Fruit fly (Drosophila melanogaster): ENCODE results near the gene bves.

DNA sequence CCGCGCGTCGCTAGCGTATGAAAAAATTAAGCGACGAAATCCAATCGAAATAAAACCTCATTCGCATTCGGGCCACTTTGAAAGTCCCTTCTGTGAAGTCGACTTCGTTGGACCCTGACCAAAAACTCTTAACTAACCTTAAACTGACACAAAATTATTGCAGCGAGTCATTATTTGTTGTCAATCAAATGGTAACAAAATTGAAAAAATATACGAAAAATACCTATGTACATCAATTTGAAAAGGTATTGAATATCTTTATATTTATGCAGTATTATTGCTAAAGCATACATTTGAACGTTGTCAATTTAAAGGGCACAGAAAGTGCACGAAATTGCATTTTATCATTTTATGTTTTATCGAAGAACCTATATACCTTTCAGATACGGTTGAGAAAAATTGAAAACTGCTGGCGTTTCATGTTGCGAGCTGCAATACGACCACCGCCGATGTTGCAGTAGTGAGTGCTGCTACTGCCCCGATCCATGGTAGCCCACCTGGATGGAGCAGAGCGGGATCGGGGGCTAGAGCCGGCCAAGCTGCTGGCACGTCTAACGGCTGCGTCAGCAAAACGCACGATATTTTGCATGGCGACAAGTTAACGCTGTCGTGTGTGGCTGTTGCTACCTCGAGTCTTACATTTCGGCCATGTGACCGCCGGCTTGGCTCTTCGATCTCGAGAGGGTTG is 20.0 kb downstream of the bves start:
- TF ChIP-seq toe (GFP tag; optimal IDR thresholded peaks at IDR 0.05) (no peak), Mnt (GFP tag; optimal IDR thresholded peaks at IDR 0.05) (no peak), Clk (GFP tag; optimal IDR thresholded peaks at IDR 0.05) (no peak), CG1620 (GFP tag; optimal IDR thresholded peaks at IDR 0.05) (no peak), Crg-1 (GFP tag; optimal IDR thresholded peaks at IDR 0.05) (no peak), CG12768 (GFP tag; optimal IDR thresholded peaks at IDR 0.05) (no peak), cnc (optimal IDR thresholded peaks at IDR 0.05) (no peak), CG33017 (tag; optimal IDR thresholded peaks at IDR 0.05) (no peak), kay (GFP tag; ENCODE audit: borderline replicate concordance) (no peak), Hr96 (GFP tag; optimal IDR thresholded peaks at IDR 0.05) (no peak), tj (GFP tag; optimal IDR thresholded peaks at IDR 0.05) (peak; percentile 98)

Data from whole organism, adult.